Fruit fly (Drosophila melanogaster) Kc167 (cell line): ENCODE measurements around the gene CG43057.

Experiments
- Myc ChIP-seq: fragments of >200 bp; optimal IDR thresholded peaks from 2 replicates; lab custom pipeline; 2017; ENCODE audit warnings: missing external identifiers
- Sin3A ChIP-seq: fragments of >200 bp; optimal IDR thresholded peaks from 2 replicates; lab custom pipeline; 2018; ENCODE audit warnings: missing external identifiers
- h ChIP-seq: fragments of >200 bp; optimal IDR thresholded peaks from 3 replicates; lab custom pipeline; 2018; ENCODE audit warnings: missing external identifiers
- insv ChIP-seq: fragments of >200 bp; optimal IDR thresholded peaks from 3 replicates; lab custom pipeline; 2018; ENCODE audit warnings: missing external identifiers
- psq ChIP-seq: fragments of >200 bp; optimal IDR thresholded peaks from 2 replicates; lab custom pipeline; 2017; ENCODE audit warnings: missing external identifiers
- ttk ChIP-seq: sonication (Bioruptor generic); optimal IDR thresholded peaks from 2 replicates; lab custom pipeline; 2017; ENCODE audit warnings: missing external identifiers

Gene CG43057

dm6 chr2L:8213987-8214386 lies 29.8 kb downstream of the CG43057 start, which contains the start of gene CG8353:
CG8353 (plus strand) TSS chr2L:8214045.
- TF ChIP-seq psq (lab: Kevin White, UChicago) (no peak), Sin3A (no peak), insv (lab: Kevin White, UChicago) (no peak), Myc (lab: Kevin White, UChicago) (no peak), ttk (no peak), h (lab: Kevin White, UChicago) (no peak)

dm6 chr2L:8212666-8213270 lies 31.0 kb downstream of the CG43057 start, which contains the start of the genes CG8372 and CG8360:
CG8372 (minus strand) TSS chr2L:8212902.
CG8360 (plus strand) TSS chr2L:8212959.
- TF ChIP-seq insv (lab: Kevin White, UChicago) (no peak), Sin3A (no peak), ttk (no peak), psq (lab: Kevin White, UChicago) (no peak), h (lab: Kevin White, UChicago) (no peak), Myc (lab: Kevin White, UChicago) (no peak)

- TF ChIP-seq Myc (lab: Kevin White, UChicago) (no peak), Sin3A (no peak), h (lab: Kevin White, UChicago) (no peak), ttk (no peak), insv (lab: Kevin White, UChicago) (no peak), psq (lab: Kevin White, UChicago) (no peak)
These were observed 32.7 kb downstream of the CG43057 start, which contains the start of gene Ssb-c31a for dm6 chr2L:8211070-8211469. Ssb-c31a (plus strand) TSS chr2L:8211347.

- no peak for TF ChIP-seq psq (lab: Kevin White, UChicago)
- no peak for TF ChIP-seq Sin3A
- TF ChIP-seq ttk, result no peak
- TF ChIP-seq insv (lab: Kevin White, UChicago), result no peak
- no peak for TF ChIP-seq Myc (lab: Kevin White, UChicago)
- TF ChIP-seq h (lab: Kevin White, UChicago), result no peak
These were observed 33.3 kb downstream of the CG43057 start for dm6 chr2L:8210468-8210867.

dm6 chr2L:8209362-8209761 lies 34.4 kb downstream of the CG43057 start:
- no peak for TF ChIP-seq Myc (lab: Kevin White, UChicago)
- TF ChIP-seq ttk, result no peak
- no peak for TF ChIP-seq h (lab: Kevin White, UChicago)
- TF ChIP-seq psq (lab: Kevin White, UChicago), result no peak
- TF ChIP-seq Sin3A, result no peak
- TF ChIP-seq insv (lab: Kevin White, UChicago), result no peak

dm6 chr2L:8205871-8206270 lies 37.9 kb downstream of the CG43057 start, which contains the start of gene CG8419:
CG8419 (plus strand) TSS chr2L:8206171.
- no peak for TF ChIP-seq insv (lab: Kevin White, UChicago)

dm6 chr2L:8204996-8205567 lies 38.7 kb downstream of the CG43057 start, which contains the start of gene SLC5A11:
SLC5A11 (minus strand) TSS chr2L:8205132.
- TF ChIP-seq ttk, result no peak
- no peak for TF ChIP-seq h (lab: Kevin White, UChicago)
- TF ChIP-seq Sin3A, result no peak
- TF ChIP-seq psq (lab: Kevin White, UChicago), result no peak
- no peak for TF ChIP-seq insv (lab: Kevin White, UChicago)
- TF ChIP-seq Myc (lab: Kevin White, UChicago), result no peak

dm6 chr2L:8204366-8204765 lies 39.4 kb downstream of the CG43057 start:
- no peak for TF ChIP-seq Sin3A
- TF ChIP-seq psq (lab: Kevin White, UChicago), result no peak
- TF ChIP-seq ttk, result no peak
- TF ChIP-seq insv (lab: Kevin White, UChicago), result no peak

dm6 chr2L:8203748-8204147 lies 40.1 kb downstream of the CG43057 start:
- TF ChIP-seq ttk (no peak), h (lab: Kevin White, UChicago) (no peak), Myc (lab: Kevin White, UChicago) (no peak), psq (lab: Kevin White, UChicago) (no peak), Sin3A (no peak), insv (lab: Kevin White, UChicago) (no peak)

dm6 chr2L:8202569-8202968 lies 41.2 kb downstream of the CG43057 start:
- no peak for TF ChIP-seq Myc (lab: Kevin White, UChicago)
- no peak for TF ChIP-seq ttk
- TF ChIP-seq insv (lab: Kevin White, UChicago), result no peak

dm6 chr2L:8198757-8199156 lies 45.0 kb downstream of the CG43057 start, which contains the start of gene PGAP5:
PGAP5 (plus strand) TSS chr2L:8198882.
- TF ChIP-seq h (lab: Kevin White, UChicago), result no peak
- no peak for TF ChIP-seq Sin3A
- TF ChIP-seq ttk, result no peak
- no peak for TF ChIP-seq psq (lab: Kevin White, UChicago)

dm6 chr2L:8196757-8197530 lies 46.9 kb downstream of the CG43057 start, which contains the start of the genes CG8475 and CG8460:
CG8475 (minus strand) TSS chr2L:8196918.
CG8460 (plus strand) TSS chr2L:8197193.
- TF ChIP-seq Sin3A, result no peak
- TF ChIP-seq insv (lab: Kevin White, UChicago), result no peak
- TF ChIP-seq Myc (lab: Kevin White, UChicago), result no peak
- no peak for TF ChIP-seq psq (lab: Kevin White, UChicago)
- TF ChIP-seq ttk, result no peak
- no peak for TF ChIP-seq h (lab: Kevin White, UChicago)
